Fruit fly (Drosophila melanogaster) whole organism, embryonic: ENCODE measurements around the gene CG7551.

ENCODE experiments used
- ATbp ChIP-seq: fragments of 200-800 bp; sonication (Bioruptor generic); optimal IDR thresholded peaks from 2 replicates; lab custom pipeline; 2017; ENCODE audit warnings: missing biosample characterization, mild to moderate bottlenecking, missing genetic modification characterization, missing genetic modification reagents
- Blimp-1 ChIP-seq: fragments of 200-800 bp; sonication (Bioruptor generic); optimal IDR thresholded peaks from 3 replicates; lab custom pipeline; 2018; ENCODE audit warnings: missing biosample characterization, missing genetic modification characterization, mild to moderate bottlenecking, moderate library complexity, missing genetic modification reagents
- CG10267 ChIP-seq: fragments of 200-800 bp; sonication (Bioruptor generic); optimal IDR thresholded peaks from 2 replicates; lab custom pipeline; 2018; ENCODE audit warnings: missing biosample characterization, mild to moderate bottlenecking, missing genetic modification characterization, moderate library complexity
- CG10321 ChIP-seq: fragments of 200-800 bp; sonication (Bioruptor generic); IDR thresholded peaks from 2 replicates; pipeline ENCODE4 v1.3.6; 2022; ENCODE audit warnings: missing biosample characterization, missing genetic modification characterization
- CG11085 ChIP-seq: fragments of 200-800 bp; sonication (Bioruptor generic); IDR thresholded peaks from 2 replicates; pipeline ENCODE4 v1.3.6; 2022; ENCODE audit warnings: missing biosample characterization, missing genetic modification characterization
- CG11504 ChIP-seq: fragments of 200-800 bp; sonication (Bioruptor generic); optimal IDR thresholded peaks from 3 replicates; lab custom pipeline; 2019; ENCODE audit warnings: missing biosample characterization, mild to moderate bottlenecking, missing genetic modification characterization, moderate library complexity
- CG12744 ChIP-seq: fragments of 200-800 bp; sonication (Bioruptor generic); optimal IDR thresholded peaks from 2 replicates; lab custom pipeline; 2016; ENCODE audit warnings: missing biosample characterization, missing genetic modification characterization
- CG13296 ChIP-seq: fragments of 200-800 bp; sonication (Bioruptor generic); optimal IDR thresholded peaks from 3 replicates; lab custom pipeline; 2018; ENCODE audit warnings: missing biosample characterization, mild to moderate bottlenecking, missing genetic modification characterization
- CG14441 ChIP-seq: fragments of 200-800 bp; sonication (Bioruptor generic); IDR thresholded peaks from 2 replicates; pipeline ENCODE4 v1.3.6; 2022; ENCODE audit warnings: missing biosample characterization, missing genetic modification characterization
- CG17186 ChIP-seq: fragments of 200-800 bp; sonication (Bioruptor generic); optimal IDR thresholded peaks from 3 replicates; lab custom pipeline; 2017; ENCODE audit warnings: missing biosample characterization, missing genetic modification reagents, missing genetic modification characterization
- CG31365 ChIP-seq: fragments of 200-800 bp; sonication (Bioruptor generic); optimal IDR thresholded peaks from 2 replicates; lab custom pipeline; 2018; ENCODE audit warnings: missing biosample characterization, mild to moderate bottlenecking, missing genetic modification characterization
- CG3995 ChIP-seq: fragments of 200-800 bp; sonication (Bioruptor generic); optimal IDR thresholded peaks from 3 replicates; lab custom pipeline; 2016; ENCODE audit warnings: missing biosample characterization, missing genetic modification characterization
- CG6765 ChIP-seq: fragments of 200-800 bp; sonication (Bioruptor generic); optimal IDR thresholded peaks from 3 replicates; lab custom pipeline; 2017; ENCODE audit warnings: missing biosample characterization, mild to moderate bottlenecking, missing genetic modification characterization
- CG7839 ChIP-seq: fragments of 200-800 bp; sonication (Bioruptor generic); optimal IDR thresholded peaks from 3 replicates; lab custom pipeline; 2018; ENCODE audit warnings: missing biosample characterization, mild to moderate bottlenecking, missing genetic modification characterization, moderate library complexity
- CG8359 ChIP-seq: fragments of 200-800 bp; sonication (Bioruptor generic); optimal IDR thresholded peaks from 2 replicates; lab custom pipeline; 2017; ENCODE audit warnings: missing biosample characterization, mild to moderate bottlenecking, missing genetic modification characterization, borderline replicate concordance
- CG8944 ChIP-seq: fragments of 200-800 bp; sonication (Bioruptor generic); optimal IDR thresholded peaks from 3 replicates; lab custom pipeline; 2016; ENCODE audit warnings: missing biosample characterization, missing genetic modification characterization
- CG9437 ChIP-seq: fragments of 200-800 bp; sonication (Bioruptor generic); optimal IDR thresholded peaks from 2 replicates; lab custom pipeline; 2018; ENCODE audit warnings: missing biosample characterization, mild to moderate bottlenecking, missing genetic modification characterization
- CG9727 ChIP-seq: fragments of 200-800 bp; sonication (Bioruptor generic); optimal IDR thresholded peaks from 3 replicates; lab custom pipeline; 2017; ENCODE audit warnings: missing biosample characterization, mild to moderate bottlenecking, missing genetic modification characterization
- CG9876 ChIP-seq: fragments of 200-800 bp; sonication (Bioruptor generic); optimal IDR thresholded peaks from 2 replicates; lab custom pipeline; 2016; ENCODE audit warnings: missing biosample characterization, missing genetic modification characterization
- D19A ChIP-seq: fragments of 200-800 bp; optimal IDR thresholded peaks from 3 replicates; lab custom pipeline; 2019; ENCODE audit warnings: missing biosample characterization, mild to moderate bottlenecking, missing genetic modification characterization, moderate library complexity
- Drgx ChIP-seq: fragments of 200-800 bp; sonication (Bioruptor generic); IDR thresholded peaks from 2 replicates; pipeline ENCODE4 v1.3.6; 2022; ENCODE audit warnings: missing biosample characterization, missing genetic modification characterization
- Ets97D ChIP-seq: fragments of 200-800 bp; sonication (Bioruptor generic); optimal IDR thresholded peaks from 3 replicates; lab custom pipeline; 2016; ENCODE audit warnings: missing biosample characterization, missing genetic modification characterization
- HHEX ChIP-seq: fragments of 200-800 bp; sonication (Bioruptor generic); optimal IDR thresholded peaks from 3 replicates; lab custom pipeline; 2017; ENCODE audit warnings: missing biosample characterization, mild to moderate bottlenecking, missing genetic modification characterization, missing genetic modification reagents
- HLH3B ChIP-seq: fragments of 200-800 bp; sonication (Bioruptor generic); IDR thresholded peaks from 2 replicates; pipeline ENCODE4 v1.3.6; 2022; ENCODE audit warnings: missing biosample characterization, missing genetic modification characterization
- Hand ChIP-seq: fragments of 200-800 bp; sonication (Bioruptor generic); optimal IDR thresholded peaks from 2 replicates; lab custom pipeline; 2017; ENCODE audit warnings: mild to moderate bottlenecking, missing biosample characterization, missing genetic modification reagents, missing genetic modification characterization
- MTF-1 ChIP-seq: fragments of 200-800 bp; sonication (Bioruptor generic); optimal IDR thresholded peaks from 2 replicates; lab custom pipeline; 2018; ENCODE audit warnings: missing biosample characterization, mild to moderate bottlenecking, missing genetic modification characterization, borderline replicate concordance
- NFAT ChIP-seq: fragments of 200-800 bp; sonication (Bioruptor generic); IDR thresholded peaks from 2 replicates; pipeline ENCODE4 v1.3.6; 2022; ENCODE audit warnings: missing biosample characterization, missing genetic modification characterization
- NK7.1 ChIP-seq: fragments of 200-800 bp; sonication (Bioruptor generic); optimal IDR thresholded peaks from 3 replicates; lab custom pipeline; 2016; ENCODE audit warnings: missing biosample characterization, missing genetic modification characterization
- Oli ChIP-seq: fragments of 200-800 bp; sonication (Bioruptor generic); optimal IDR thresholded peaks from 2 replicates; lab custom pipeline; 2018; ENCODE audit warnings: missing biosample characterization, mild to moderate bottlenecking, missing genetic modification characterization, moderate library complexity
- Pdp1 ChIP-seq, 2 experiments: fragments of 200-800 bp; sonication (Bioruptor generic); optimal IDR thresholded peaks; 3 replicates each; lab custom pipeline; 2016; ENCODE audit warnings: missing biosample characterization in 2 of 2, missing genetic modification characterization in 2 of 2, mild to moderate bottlenecking in 1 of 2, moderate library complexity in 1 of 2
- Six4 ChIP-seq: fragments of 200-800 bp; sonication (Bioruptor generic); optimal IDR thresholded peaks from 2 replicates; lab custom pipeline; 2016; ENCODE audit warnings: missing biosample characterization, missing genetic modification characterization
- ap ChIP-seq: fragments of 200-800 bp; sonication (Bioruptor generic); IDR thresholded peaks from 2 replicates; pipeline ENCODE4 v1.3.6; 2022; ENCODE audit warnings: missing biosample characterization, missing genetic modification characterization
- chinmo ChIP-seq: fragments of 200-800 bp; sonication (Bioruptor generic); IDR thresholded peaks from 4 replicates; pipeline ENCODE4 v1.3.6; 2022; ENCODE audit warnings: missing biosample characterization, missing genetic modification characterization; ENCODE audit not compliant: partially characterized antibody
- dpn ChIP-seq, 2 experiments: fragments of 200-800 bp; sonication (Bioruptor generic); optimal IDR thresholded peaks; 3 replicates each; lab custom pipeline; 2016; ENCODE audit warnings: missing biosample characterization in 2 of 2, missing genetic modification characterization in 2 of 2
- fd3F ChIP-seq: fragments of 200-800 bp; sonication (Bioruptor generic); optimal IDR thresholded peaks from 2 replicates; lab custom pipeline; 2018; ENCODE audit warnings: missing biosample characterization, mild to moderate bottlenecking, missing genetic modification characterization, moderate library complexity
- fu2 ChIP-seq: fragments of 200-800 bp; sonication (Bioruptor generic); optimal IDR thresholded peaks from 2 replicates; lab custom pipeline; 2016; ENCODE audit warnings: missing biosample characterization, missing genetic modification characterization
- gcm ChIP-seq: fragments of 200-800 bp; sonication (Bioruptor generic); optimal IDR thresholded peaks from 2 replicates; lab custom pipeline; 2019; ENCODE audit warnings: missing biosample characterization, mild to moderate bottlenecking, missing genetic modification characterization, moderate library complexity
- her ChIP-seq: fragments of 200-800 bp; sonication (Bioruptor generic); optimal IDR thresholded peaks from 2 replicates; lab custom pipeline; 2016; ENCODE audit warnings: missing biosample characterization, missing genetic modification characterization
- ind ChIP-seq: fragments of 200-800 bp; sonication (Bioruptor generic); optimal IDR thresholded peaks from 3 replicates; lab custom pipeline; 2016; ENCODE audit warnings: missing biosample characterization, missing genetic modification characterization
- nmo ChIP-seq: fragments of 200-800 bp; sonication (Bioruptor generic); optimal IDR thresholded peaks from 2 replicates; lab custom pipeline; 2018; ENCODE audit warnings: missing biosample characterization, mild to moderate bottlenecking, missing genetic modification characterization, moderate library complexity
- nom ChIP-seq: fragments of 200-800 bp; sonication (Bioruptor generic); optimal IDR thresholded peaks from 2 replicates; lab custom pipeline; 2017; ENCODE audit warnings: missing biosample characterization, missing genetic modification characterization, mild to moderate bottlenecking, moderate library complexity, missing genetic modification reagents
- run ChIP-seq: fragments of 200-800 bp; sonication (Bioruptor generic); optimal IDR thresholded peaks from 3 replicates; lab custom pipeline; 2018; ENCODE audit warnings: missing biosample characterization, mild to moderate bottlenecking, missing genetic modification characterization
- scrt ChIP-seq: fragments of 200-800 bp; sonication (Bioruptor generic); optimal IDR thresholded peaks from 2 replicates; lab custom pipeline; 2018; ENCODE audit warnings: missing biosample characterization, mild to moderate bottlenecking, missing genetic modification characterization, moderate library complexity
- sim ChIP-seq: fragments of 200-800 bp; sonication (Bioruptor generic); IDR thresholded peaks from 2 replicates; pipeline ENCODE4 v1.3.6; 2022; ENCODE audit warnings: missing biosample characterization, missing genetic modification characterization
- slbo ChIP-seq: fragments of 200-800 bp; sonication (Bioruptor generic); IDR thresholded peaks from 2 replicates; pipeline ENCODE4 v1.3.6; 2022; ENCODE audit warnings: missing biosample characterization, missing genetic modification characterization
- tll ChIP-seq, 2 experiments: fragments of 200-800 bp in 1 of 2; fragments of >200 bp in 1 of 2; sonication (Bioruptor generic) in 1 of 2; optimal IDR thresholded peaks; 2 replicates each; lab custom pipeline; 2017 to 2019; ENCODE audit warnings: missing biosample characterization in 2 of 2, missing genetic modification characterization in 2 of 2, mild to moderate bottlenecking in 1 of 2, moderate library complexity in 1 of 2
- tup ChIP-seq: fragments of 200-800 bp; sonication (Bioruptor generic); optimal IDR thresholded peaks from 2 replicates; lab custom pipeline; 2016; ENCODE audit warnings: missing biosample characterization, mild to moderate bottlenecking, missing genetic modification characterization, moderate library complexity
- vnd ChIP-seq: fragments of 200-800 bp; sonication (Bioruptor generic); IDR thresholded peaks from 3 replicates; pipeline ENCODE4 v1.3.6; 2022; ENCODE audit warnings: missing biosample characterization, missing genetic modification characterization; ENCODE audit not compliant: partially characterized antibody
- wor ChIP-seq: fragments of 200-800 bp; sonication (Bioruptor generic); IDR thresholded peaks from 2 replicates; pipeline ENCODE4 v1.3.6; 2022; ENCODE audit warnings: missing biosample characterization, missing genetic modification characterization
- zfh2 ChIP-seq: fragments of 200-800 bp; sonication (Bioruptor generic); optimal IDR thresholded peaks from 2 replicates; lab custom pipeline; 2016; ENCODE audit warnings: missing biosample characterization, missing genetic modification characterization

The CG7551 gene

dm6 chr3L:11484483-11484882 lies 26.2 kb downstream of the CG7551 start (continued):
- peak; percentile 19 for TF ChIP-seq Oli (tag; lab: Kevin White, UChicago)
- TF ChIP-seq CG31365, result no peak
- no peak for TF ChIP-seq CG11085 (GFP tag; lab: Robert Waterston, UW)
- no peak for TF ChIP-seq CG17186
- peak; percentile 61 for TF ChIP-seq CG11504 (tag; lab: Kevin White, UChicago)
- peak; percentile 11; the same call in 1 of the 2 replicates for TF ChIP-seq wor (GFP tag; lab: Robert Waterston, UW)
- no peak for TF ChIP-seq fu2 (GFP tag; lab: Kevin White, UChicago)
- TF ChIP-seq Ets97D (GFP tag; lab: Kevin White, UChicago), result no peak
- TF ChIP-seq nmo (GFP tag; lab: Kevin White, UChicago), result peak; percentile 44
- TF ChIP-seq CG8359 (GFP tag; lab: Kevin White, UChicago), result no peak
- peak; percentile 8 for TF ChIP-seq CG10267 (tag; lab: Kevin White, UChicago)
- no peak for TF ChIP-seq CG9437 (GFP tag; lab: Kevin White, UChicago)
- no peak for TF ChIP-seq ap (GFP tag; lab: Robert Waterston, UW)
- TF ChIP-seq tll (GFP tag; optimal IDR thresholded peaks at IDR 0.05; lab: Kevin White, UChicago), result no peak
- TF ChIP-seq fd3F (GFP tag; lab: Kevin White, UChicago), result no peak
- TF ChIP-seq CG6765, result peak; percentile 43
- TF ChIP-seq HLH3B (GFP tag; lab: Robert Waterston, UW), result no peak
- TF ChIP-seq run (tag; lab: Kevin White, UChicago), result no peak
- no peak for TF ChIP-seq Drgx
- no peak for TF ChIP-seq CG8944 (GFP tag; lab: Kevin White, UChicago)
- no peak for TF ChIP-seq gcm (GFP tag; lab: Kevin White, UChicago)
- no peak for TF ChIP-seq NK7.1 (GFP tag; lab: Kevin White, UChicago)
- TF ChIP-seq Hand (GFP tag; lab: Kevin White, UChicago), result no peak
- TF ChIP-seq tup (GFP tag; lab: Kevin White, UChicago), result no peak
- peak; percentile 2 for TF ChIP-seq CG13296 (GFP tag; lab: Kevin White, UChicago)
- TF ChIP-seq CG9727 (GFP tag; lab: Kevin White, UChicago), result peak; percentile 46
- no peak for TF ChIP-seq zfh2 (GFP tag; lab: Kevin White, UChicago)
- TF ChIP-seq MTF-1 (GFP tag; lab: Kevin White, UChicago), result no peak
- no peak for TF ChIP-seq nom (GFP tag; lab: Kevin White, UChicago)
- no peak for TF ChIP-seq NFAT (GFP tag; lab: Robert Waterston, UW)
- peak; percentile 12 for TF ChIP-seq D19A (tag; lab: Kevin White, UChicago)
- no peak for TF ChIP-seq CG10321 (GFP tag; lab: Robert Waterston, UW)
- no peak for TF ChIP-seq Six4 (GFP tag; lab: Kevin White, UChicago)
- TF ChIP-seq Blimp-1 (GFP tag; lab: Kevin White, UChicago), result peak; percentile 59
- peak; percentile 10 for TF ChIP-seq ATbp (GFP tag; lab: Kevin White, UChicago)
- no peak for TF ChIP-seq ind (GFP tag; lab: Kevin White, UChicago)
- peak in 1 of 2 experiments; percentile 9 for TF ChIP-seq Pdp1 (GFP tag; optimal IDR thresholded peaks at IDR 0.05; lab: Kevin White, UChicago)
- TF ChIP-seq CG9876 (GFP tag; lab: Kevin White, UChicago), result no peak
- TF ChIP-seq slbo, result no peak
- 0 out of 2 replicates have a peak, but pooled peaks have one; percentile 12 for TF ChIP-seq sim
- TF ChIP-seq CG12744 (GFP tag; lab: Kevin White, UChicago), result no peak
- TF ChIP-seq CG14441 (GFP tag; lab: Robert Waterston, UW), result peak; percentile 48
- TF ChIP-seq HHEX (GFP tag; lab: Kevin White, UChicago), result no peak
- no peak for TF ChIP-seq her (GFP tag; lab: Kevin White, UChicago)
- peak; percentile 35 for TF ChIP-seq CG7839 (tag; lab: Kevin White, UChicago)
- no peak for TF ChIP-seq CG3995 (GFP tag; lab: Kevin White, UChicago)
- TF ChIP-seq chinmo (GFP tag; lab: Robert Waterston, UW), result no peak
- TF ChIP-seq vnd (GFP tag; lab: Robert Waterston, UW), result no peak
- TF ChIP-seq dpn (GFP tag; optimal IDR thresholded peaks at IDR 0.05; lab: Kevin White, UChicago), result peak in 1 of 2 experiments; percentile 10
- peak; percentile 17 for TF ChIP-seq scrt (GFP tag; lab: Kevin White, UChicago)
